Fruit fly (Drosophila melanogaster): ENCODE results near the gene RhoGEF64C.

The RhoGEF64C gene

dm6 chr3L:4840039-4840939, 147.7 kb downstream of the RhoGEF64C start, which contains the start of gene CG13707:
Gene CG13707, minus strand, starts transcription at chr3L:4840108.
- no peak for TF ChIP-seq CG17801 (GFP tag; optimal IDR thresholded peaks at IDR 0.05; ENCODE audit: partially characterized antibody)

dm6 chr3L:4842710-4843109, 150.1 kb downstream of the RhoGEF64C start:
- TF ChIP-seq CG17801 (GFP tag; optimal IDR thresholded peaks at IDR 0.05; ENCODE audit: partially characterized antibody), result no peak

dm6 chr3L:4843428-4843827, 150.8 kb downstream of the RhoGEF64C start:
- no peak for TF ChIP-seq CG17801 (GFP tag; optimal IDR thresholded peaks at IDR 0.05; ENCODE audit: partially characterized antibody)

dm6 chr3L:4844792-4845191, 152.2 kb downstream of the RhoGEF64C start:
- no peak for TF ChIP-seq CG17801 (GFP tag; optimal IDR thresholded peaks at IDR 0.05; ENCODE audit: partially characterized antibody)

All from ovary, adult (tissue).